Fruit fly (Drosophila melanogaster): ENCODE data around the gene CG13692.

CG13692 gene

dm6 chr2L:468745-469358, 47.3 kb downstream of the CG13692 start (continued):
- TF ChIP-seq corto (GFP tag; optimal IDR thresholded peaks at IDR 0.05), result peak; percentile 19
- no peak for TF ChIP-seq Stat92E (GFP tag; optimal IDR thresholded peaks at IDR 0.05)
- peak; percentile 60; the same call in 1 of the 2 replicates for TF ChIP-seq chm (GFP tag; IDR thresholded peaks at IDR 0.05)
- TF ChIP-seq zf30C (GFP tag; optimal IDR thresholded peaks at IDR 0.05), result peak; percentile 10
- TF ChIP-seq CG7963 (GFP tag; IDR thresholded peaks at IDR 0.05; ENCODE audit: partially characterized antibody), result no peak
- peak; percentile 75 for TF ChIP-seq CG6813 (GFP tag; optimal IDR thresholded peaks at IDR 0.05)
- no peak for TF ChIP-seq bigmax (GFP tag; optimal IDR thresholded peaks at IDR 0.05)
- 0 out of 4 replicates have a peak, but pooled peaks have one; percentile 63 for TF ChIP-seq chinmo (GFP tag; IDR thresholded peaks at IDR 0.05; ENCODE audit: partially characterized antibody)
- TF ChIP-seq org-1 (GFP tag; optimal IDR thresholded peaks at IDR 0.05), result peak; percentile 80
- peak; percentile 78 for TF ChIP-seq Atf6 (GFP tag; IDR thresholded peaks at IDR 0.05)
- peak; percentile 55 for TF ChIP-seq CG12104 (GFP tag; optimal IDR thresholded peaks at IDR 0.05)
- peak; percentile 72 for TF ChIP-seq Sox100B (GFP tag; optimal IDR thresholded peaks at IDR 0.05)
- TF ChIP-seq hth (optimal IDR thresholded peaks at IDR 0.05), result no peak
- TF ChIP-seq Bteb2 (GFP tag; optimal IDR thresholded peaks at IDR 0.05), result peak; percentile 62
- TF ChIP-seq jing (GFP tag; optimal IDR thresholded peaks at IDR 0.05), result peak; percentile 34
- TF ChIP-seq NfI (GFP tag; optimal IDR thresholded peaks at IDR 0.05), result peak; percentile 79
- peak; percentile 42 for TF ChIP-seq CG10462 (GFP tag; optimal IDR thresholded peaks at IDR 0.05)
- TF ChIP-seq CG2712 (tag; optimal IDR thresholded peaks at IDR 0.05), result peak; percentile 81
- no peak for TF ChIP-seq CG8290 (GFP tag; optimal IDR thresholded peaks at IDR 0.05)
- TF ChIP-seq CG8290 (tag; optimal IDR thresholded peaks at IDR 0.05), result peak in 1 of 2 experiments; percentile 79
- no peak for TF ChIP-seq gfzf (GFP tag; optimal IDR thresholded peaks at IDR 0.05)
- peak; percentile 33 for TF ChIP-seq wek (GFP tag; optimal IDR thresholded peaks at IDR 0.05)
- peak; percentile 27 for TF ChIP-seq CG2116 (GFP tag; optimal IDR thresholded peaks at IDR 0.05)
- TF ChIP-seq peb (GFP tag; IDR thresholded peaks at IDR 0.05), result 0 out of 2 replicates have a peak, but pooled peaks have one; percentile 28
- peak; percentile 15 for TF ChIP-seq trh (GFP tag; optimal IDR thresholded peaks at IDR 0.05)
- 0 out of 3 replicates have a peak, but pooled peaks have one; percentile 43 for TF ChIP-seq CG11560 (tag; IDR thresholded peaks at IDR 0.05)
- peak; percentile 33 for TF ChIP-seq CG18476 (GFP tag; optimal IDR thresholded peaks at IDR 0.05)
- no peak for TF ChIP-seq Dip2 (GFP tag; IDR thresholded peaks at IDR 0.05)
- peak; percentile 14 for TF ChIP-seq gcm2 (GFP tag; optimal IDR thresholded peaks at IDR 0.05)
- peak; percentile 79 for TF ChIP-seq nmo (GFP tag; optimal IDR thresholded peaks at IDR 0.05)
- TF ChIP-seq CG10565 (GFP tag; optimal IDR thresholded peaks at IDR 0.05), result no peak
- TF ChIP-seq CG10366 (GFP tag; IDR thresholded peaks at IDR 0.05), result peak; percentile 66
- peak; percentile 85 for TF ChIP-seq CG6254 (GFP tag; optimal IDR thresholded peaks at IDR 0.05)
- TF ChIP-seq sima (GFP tag; optimal IDR thresholded peaks at IDR 0.05), result no peak
- peak; percentile 97 for TF ChIP-seq sens (GFP tag)
- no peak for TF ChIP-seq br (optimal IDR thresholded peaks at IDR 0.05)
- TF ChIP-seq lola (GFP tag; optimal IDR thresholded peaks at IDR 0.05), result no peak
- TF ChIP-seq CG1603 (tag; optimal IDR thresholded peaks at IDR 0.05), result peak; percentile 84
- TF ChIP-seq D19B (GFP tag; optimal IDR thresholded peaks at IDR 0.05), result peak; percentile 28
- TF ChIP-seq Poxn (GFP tag; IDR thresholded peaks at IDR 0.05), result peak; percentile 47; the same call in 1 of the 2 replicates
- peak; percentile 49; the same call in 1 of the 2 replicates for TF ChIP-seq NFAT (GFP tag; IDR thresholded peaks at IDR 0.05)
- TF ChIP-seq CG18619 (GFP tag; optimal IDR thresholded peaks at IDR 0.05), result peak; percentile 68
- TF ChIP-seq CG4404 (GFP tag; IDR thresholded peaks at IDR 0.05), result no peak
- no peak for TF ChIP-seq Tbp (GFP tag; optimal IDR thresholded peaks at IDR 0.05)
- peak; percentile 17 for TF ChIP-seq Deaf1 (tag; optimal IDR thresholded peaks at IDR 0.05)
- peak; percentile 67; the same call in 2 of the 4 replicates for TF ChIP-seq Gug (GFP tag; IDR thresholded peaks at IDR 0.05)
- peak; percentile 51 for TF ChIP-seq CG14710 (tag; optimal IDR thresholded peaks at IDR 0.05)
- TF ChIP-seq gcm (GFP tag; optimal IDR thresholded peaks at IDR 0.05), result peak; percentile 67
- TF ChIP-seq mam (GFP tag; optimal IDR thresholded peaks at IDR 0.05), result peak; percentile 77
- TF ChIP-seq run (tag; optimal IDR thresholded peaks at IDR 0.05), result peak; percentile 54

Measured in whole organism, embryonic.